Fruit fly (Drosophila melanogaster) whole organism, wandering third instar larva: ENCODE measurements around the gene Cyp28c1.

Experiments used
- Abd-B ChIP-seq: fragments of >200 bp; optimal IDR thresholded peaks from 2 replicates; lab custom pipeline; 2017; ENCODE audit warnings: missing biosample characterization, missing genetic modification characterization
- CG32264 ChIP-seq: fragments of 200-800 bp; sonication (Bioruptor generic); optimal IDR thresholded peaks from 2 replicates; lab custom pipeline; 2016; ENCODE audit warnings: missing biosample characterization, missing genetic modification characterization
- CG9705 ChIP-seq: fragments of 200-800 bp; sonication (Bioruptor generic); optimal IDR thresholded peaks from 2 replicates; lab custom pipeline; 2018; ENCODE audit warnings: missing biosample characterization, mild to moderate bottlenecking, missing genetic modification characterization
- CrebA ChIP-seq: fragments of 200-800 bp; sonication (Bioruptor generic); optimal IDR thresholded peaks from 2 replicates; lab custom pipeline; 2016; ENCODE audit warnings: missing biosample characterization, mild to moderate bottlenecking, missing genetic modification characterization, borderline replicate concordance
- Dfd ChIP-seq: fragments of >200 bp; optimal IDR thresholded peaks from 2 replicates; lab custom pipeline; 2017; ENCODE audit warnings: missing biosample characterization, missing genetic modification characterization
- Dif ChIP-seq: fragments of 200-275, 200-300 bp; sonication (Bioruptor generic); optimal IDR thresholded peaks from 2 replicates; lab custom pipeline; 2018; ENCODE audit warnings: missing biosample characterization, missing genetic modification characterization; ENCODE audit not compliant: partially characterized antibody
- GATAd ChIP-seq: sonication (Bioruptor generic); optimal IDR thresholded peaks from 2 replicates; lab custom pipeline; 2016; ENCODE audit warnings: missing biosample characterization, missing genetic modification characterization
- HLH106 ChIP-seq: fragments of 200-800 bp; optimal IDR thresholded peaks from 3 replicates; lab custom pipeline; 2019; ENCODE audit warnings: missing biosample characterization, mild to moderate bottlenecking, missing genetic modification characterization, moderate library complexity
- Hnf4 ChIP-seq: fragments of 200-800 bp; sonication (Bioruptor generic); optimal IDR thresholded peaks from 2 replicates; lab custom pipeline; 2016; ENCODE audit warnings: missing biosample characterization, mild to moderate bottlenecking, missing genetic modification characterization
- Hr78 ChIP-seq: fragments of >200 bp; optimal IDR thresholded peaks from 2 replicates; lab custom pipeline; 2017; ENCODE audit warnings: missing biosample characterization, missing genetic modification characterization
- Hr83 ChIP-seq: fragments of 200-300 bp; sonication (Bioruptor generic); optimal IDR thresholded peaks from 2 replicates; lab custom pipeline; 2016; ENCODE audit warnings: missing biosample characterization, mild to moderate bottlenecking, missing genetic modification characterization, moderate library complexity; ENCODE audit not compliant: poor library complexity, severe bottlenecking
- Jra ChIP-seq: sonication (Bioruptor generic); optimal IDR thresholded peaks from 2 replicates; lab custom pipeline; 2016; ENCODE audit warnings: missing biosample characterization, missing genetic modification characterization
- Mio ChIP-seq: sonication (Bioruptor generic); optimal IDR thresholded peaks from 2 replicates; lab custom pipeline; 2016; ENCODE audit warnings: missing biosample characterization, missing genetic modification characterization
- Myc ChIP-seq: fragments of >200 bp; optimal IDR thresholded peaks from 2 replicates; lab custom pipeline; 2017
- N ChIP-seq: fragments of >200 bp; optimal IDR thresholded peaks from 2 replicates; lab custom pipeline; 2018; ENCODE audit warnings: missing biosample characterization, missing external identifiers, missing genetic modification characterization
- OdsH ChIP-seq: fragments of 200-800 bp; sonication (Bioruptor generic); optimal IDR thresholded peaks from 2 replicates; lab custom pipeline; 2016; ENCODE audit warnings: missing biosample characterization, mild to moderate bottlenecking, missing genetic modification characterization
- Rel ChIP-seq, 2 experiments: fragments of 200-800 bp; sonication (Bioruptor generic) in 1 of 2; optimal IDR thresholded peaks; 2 replicates in 1 of 2; 3 replicates in 1 of 2; lab custom pipeline; 2016 to 2019; ENCODE audit warnings: mild to moderate bottlenecking in 2 of 2, missing biosample characterization in 2 of 2, missing genetic modification characterization in 2 of 2, moderate library complexity in 1 of 2
- Sp1 ChIP-seq: fragments of 200-800 bp; sonication (Bioruptor generic); optimal IDR thresholded peaks from 3 replicates; lab custom pipeline; 2019; ENCODE audit warnings: missing biosample characterization, mild to moderate bottlenecking, missing genetic modification characterization, moderate library complexity
- Vsx2 ChIP-seq: fragments of 200-300, 225-300 bp; sonication (Bioruptor generic); optimal IDR thresholded peaks from 2 replicates; lab custom pipeline; 2018; ENCODE audit warnings: missing biosample characterization, missing genetic modification characterization; ENCODE audit not compliant: partially characterized antibody
- br ChIP-seq: fragments of 200-800 bp; sonication (Bioruptor generic); optimal IDR thresholded peaks from 2 replicates; lab custom pipeline; 2016; ENCODE audit warnings: missing biosample characterization, missing genetic modification characterization
- brk ChIP-seq: fragments of 200-800 bp; sonication (Bioruptor generic); optimal IDR thresholded peaks from 2 replicates; lab custom pipeline; 2016; ENCODE audit warnings: missing biosample characterization, mild to moderate bottlenecking, missing genetic modification characterization
- dl ChIP-seq, 2 experiments: fragments of 175-275, 200-275 bp in 1 of 2; fragments of 200-275 bp in 1 of 2; sonication (Bioruptor generic); optimal IDR thresholded peaks; lab custom pipeline; 2018; ENCODE audit warnings: mild to moderate bottlenecking in 2 of 2, missing biosample characterization in 2 of 2, missing genetic modification characterization in 2 of 2, moderate library complexity in 2 of 2; ENCODE audit not compliant: partially characterized antibody in 2 of 2, insufficient read depth in 1 of 2
- dmrt93B ChIP-seq: fragments of 200-800 bp; sonication (Bioruptor generic); optimal IDR thresholded peaks from 2 replicates; lab custom pipeline; 2018; ENCODE audit warnings: missing biosample characterization, mild to moderate bottlenecking, missing genetic modification characterization
- dsf ChIP-seq: sonication (Bioruptor generic); optimal IDR thresholded peaks from 2 replicates; lab custom pipeline; 2016; ENCODE audit warnings: missing biosample characterization, missing genetic modification characterization, borderline replicate concordance
- ey ChIP-seq: fragments of 200-800 bp; sonication (Bioruptor generic); optimal IDR thresholded peaks from 2 replicates; lab custom pipeline; 2016; ENCODE audit warnings: missing biosample characterization, missing genetic modification characterization
- foxo ChIP-seq, 2 experiments: fragments of 200-800 bp; sonication (Bioruptor generic); optimal IDR thresholded peaks; 2 replicates in 1 of 2; 3 replicates in 1 of 2; lab custom pipeline; 2016 to 2017; ENCODE audit warnings: missing biosample characterization in 2 of 2, missing genetic modification characterization in 2 of 2
- fru ChIP-seq: fragments of 200-800 bp; sonication (Bioruptor generic); optimal IDR thresholded peaks from 3 replicates; lab custom pipeline; 2016; ENCODE audit warnings: missing biosample characterization, mild to moderate bottlenecking, missing genetic modification characterization
- h ChIP-seq: fragments of 200-800 bp; sonication (Bioruptor generic); optimal IDR thresholded peaks from 3 replicates; lab custom pipeline; 2016; ENCODE audit warnings: missing biosample characterization, mild to moderate bottlenecking, missing genetic modification characterization
- jim ChIP-seq: fragments of 175-275, 200-325 bp; sonication (Bioruptor generic); optimal IDR thresholded peaks from 2 replicates; lab custom pipeline; 2016; ENCODE audit warnings: missing biosample characterization, mild to moderate bottlenecking, missing genetic modification characterization
- lola ChIP-seq: fragments of >200 bp; optimal IDR thresholded peaks from 2 replicates; lab custom pipeline; 2017; ENCODE audit warnings: missing biosample characterization, missing genetic modification characterization
- pan ChIP-seq: fragments of >200 bp; optimal IDR thresholded peaks from 2 replicates; lab custom pipeline; 2017
- psq ChIP-seq: fragments of 200-800 bp; sonication (Bioruptor generic); optimal IDR thresholded peaks from 3 replicates; lab custom pipeline; 2017; ENCODE audit warnings: missing biosample characterization, mild to moderate bottlenecking, missing genetic modification characterization, moderate library complexity
- rgr ChIP-seq: fragments of 200-800 bp; sonication (Bioruptor generic); optimal IDR thresholded peaks from 3 replicates; lab custom pipeline; 2016; ENCODE audit warnings: missing biosample characterization, mild to moderate bottlenecking, missing genetic modification characterization
- sage ChIP-seq: fragments of 200-800 bp; sonication (Bioruptor generic); optimal IDR thresholded peaks from 2 replicates; lab custom pipeline; 2016; ENCODE audit warnings: missing biosample characterization, mild to moderate bottlenecking, missing genetic modification characterization
- sv ChIP-seq: fragments of 200-800 bp; sonication (Bioruptor generic); optimal IDR thresholded peaks from 3 replicates; lab custom pipeline; 2016; ENCODE audit warnings: missing biosample characterization, missing genetic modification characterization
- tai ChIP-seq: sonication (Bioruptor generic); optimal IDR thresholded peaks from 2 replicates; lab custom pipeline; 2016; ENCODE audit warnings: missing biosample characterization, missing genetic modification characterization
- usp ChIP-seq: fragments of >200 bp; optimal IDR thresholded peaks from 2 replicates; lab custom pipeline; 2017; ENCODE audit warnings: missing biosample characterization, missing genetic modification characterization
- woc ChIP-seq: sonication (Bioruptor generic); optimal IDR thresholded peaks from 2 replicates; lab custom pipeline; 2016; ENCODE audit warnings: missing biosample characterization, mild to moderate bottlenecking, missing genetic modification characterization

Gene Cyp28c1

DNA sequence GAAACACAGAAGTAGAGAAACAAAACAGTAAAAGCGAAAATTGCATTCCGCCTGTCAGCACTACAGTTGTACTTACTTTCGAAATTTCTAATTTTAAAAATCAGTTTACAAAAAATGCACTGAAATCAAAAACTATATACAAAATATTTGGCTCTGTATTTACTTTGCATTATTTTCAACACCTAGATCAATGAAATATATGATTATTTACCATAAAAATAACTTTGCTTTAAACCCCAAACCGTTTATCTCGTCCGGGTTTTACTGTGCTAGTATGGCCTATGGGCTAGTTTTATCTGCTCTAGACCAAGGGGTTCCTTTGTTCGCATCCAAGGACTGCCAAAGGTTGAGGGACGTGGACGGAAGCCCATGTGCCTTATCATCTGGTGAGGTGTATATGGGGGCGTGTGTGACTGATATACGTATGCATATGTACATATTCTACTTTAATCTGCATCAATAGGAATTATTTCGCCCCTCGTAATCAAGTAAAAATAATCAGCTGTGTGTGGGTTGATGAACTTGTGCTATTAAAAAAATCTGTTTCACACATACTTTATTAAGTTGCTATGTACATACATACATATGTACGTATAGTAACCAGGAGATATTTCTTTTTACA lies 20.1 kb upstream of the Cyp28c1 start:
- no peak for TF ChIP-seq Dif (GFP tag; lab: Kevin White, UChicago)
- no peak for TF ChIP-seq psq (GFP tag; lab: Kevin White, UChicago)
- TF ChIP-seq foxo (GFP tag; optimal IDR thresholded peaks at IDR 0.05; lab: Kevin White, UChicago), result peak in 1 of 2 experiments; percentile 2
- no peak for TF ChIP-seq Vsx2 (GFP tag; lab: Kevin White, UChicago)
- TF ChIP-seq Rel (GFP tag; optimal IDR thresholded peaks at IDR 0.05; lab: Kevin White, UChicago), result no peak
- peak; percentile 17 for TF ChIP-seq Rel (tag; optimal IDR thresholded peaks at IDR 0.05; lab: Kevin White, UChicago)
- TF ChIP-seq CrebA, result peak; percentile 29
- TF ChIP-seq usp (GFP tag; lab: Kevin White, UChicago), result no peak

DNA sequence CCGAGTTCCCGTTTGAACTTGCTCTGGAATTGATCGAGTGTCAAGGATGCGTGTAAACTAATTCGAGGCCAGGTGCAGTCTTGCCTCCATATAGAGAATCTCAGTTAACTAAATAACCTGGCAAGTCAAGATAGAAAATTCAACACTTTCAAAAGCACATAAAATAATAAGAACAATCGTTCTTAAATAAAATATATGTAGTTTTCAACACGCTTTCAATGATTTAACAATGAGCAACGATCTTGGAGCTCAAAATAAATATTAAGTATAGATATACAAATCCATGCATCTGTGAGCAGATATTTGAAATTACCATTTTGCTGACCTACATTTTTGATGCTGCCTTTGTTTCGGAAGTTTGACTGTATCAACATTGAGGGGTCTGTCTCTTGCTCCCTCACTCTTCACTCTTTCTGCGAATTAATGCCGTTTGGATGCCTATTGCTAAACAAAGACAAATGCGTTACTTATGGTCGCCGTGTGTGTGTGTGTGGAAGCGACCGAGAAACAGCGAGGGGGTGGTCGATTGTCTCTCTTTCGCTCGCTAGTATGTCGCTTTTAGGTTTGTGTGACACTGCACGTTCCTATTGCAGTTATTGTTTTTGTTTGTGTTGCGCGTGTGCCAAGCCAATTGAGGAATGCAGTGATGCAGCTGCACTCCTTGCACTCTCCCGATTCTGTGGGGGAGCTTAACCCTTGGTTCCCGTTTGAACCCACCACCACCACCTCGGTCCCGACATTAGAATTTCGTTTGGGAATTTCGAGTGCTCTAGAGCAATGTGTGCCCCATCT lies 18.9 kb upstream of the Cyp28c1 start:
- TF ChIP-seq foxo (GFP tag; optimal IDR thresholded peaks at IDR 0.05; lab: Kevin White, UChicago) (peak in 1 of 2 experiments; percentile 71), dmrt93B (GFP tag; lab: Kevin White, UChicago) (peak; percentile 42), CG9705 (peak; percentile 16), Rel (GFP tag; optimal IDR thresholded peaks at IDR 0.05; lab: Kevin White, UChicago) (no peak), Rel (tag; optimal IDR thresholded peaks at IDR 0.05; lab: Kevin White, UChicago) (no peak), h (GFP tag; lab: Kevin White, UChicago) (peak; percentile 68), Jra (GFP tag; lab: Kevin White, UChicago) (no peak), Myc (lab: Kevin White, UChicago) (no peak), OdsH (GFP tag; lab: Kevin White, UChicago) (peak; percentile 53), Hnf4 (GFP tag; lab: Kevin White, UChicago) (peak; percentile 37), N (no peak), CrebA (no peak), woc (GFP tag; lab: Kevin White, UChicago) (peak; percentile 68), usp (GFP tag; lab: Kevin White, UChicago) (no peak), lola (GFP tag; lab: Kevin White, UChicago) (no peak), Dif (GFP tag; lab: Kevin White, UChicago) (no peak), fru (peak; percentile 68), Sp1 (peak; percentile 25), Hr78 (no peak), Hr83 (GFP tag; lab: Kevin White, UChicago) (no peak), sv (GFP tag; lab: Kevin White, UChicago) (no peak), CG32264 (GFP tag; lab: Kevin White, UChicago) (no peak), HLH106 (tag; lab: Kevin White, UChicago) (peak; percentile 62), Dfd (GFP tag; lab: Kevin White, UChicago) (no peak), Vsx2 (GFP tag; lab: Kevin White, UChicago) (no peak), tai (GFP tag; lab: Kevin White, UChicago) (no peak), Mio (no peak), dl (GFP tag; optimal IDR thresholded peaks at IDR 0.05; lab: Kevin White, UChicago; ENCODE audit: insufficient read depth in 1 of 2, partially characterized antibody in 2 of 2) (no peak), jim (no peak), dsf (GFP tag; lab: Kevin White, UChicago) (no peak), br (GFP tag; lab: Kevin White, UChicago) (peak; percentile 44), ey (peak; percentile 71), rgr (GFP tag; lab: Kevin White, UChicago) (peak; percentile 65), sage (GFP tag; lab: Kevin White, UChicago) (no peak), GATAd (GFP tag; lab: Kevin White, UChicago) (no peak), Abd-B (no peak), pan (lab: Kevin White, UChicago) (no peak), brk (GFP tag; lab: Kevin White, UChicago) (no peak), psq (GFP tag; lab: Kevin White, UChicago) (peak; percentile 15)
- TF ChIP-seq, all 38 proteins: peak for 14
